Worm (Caenorhabditis elegans) whole organism, L1 larva: Measurements from ENCODE around the gene cul-2.
A peak's percentile ranks its signal among the peaks of the same experiment; 100 is the strongest.

Source experiments
- C16A3.4 ChIP-seq: fragments of 150-350 bp; optimal IDR thresholded peaks from 2 replicates; lab custom pipeline; 2014; ENCODE audit warnings: missing biosample characterization, missing genetic modification characterization
- F16B12.6 ChIP-seq: fragments of 150-350 bp; optimal IDR thresholded peaks from 2 replicates; lab custom pipeline; 2014; ENCODE audit warnings: missing biosample characterization, missing genetic modification characterization
- Y116A8C.19 ChIP-seq: sonication (generic microtip); optimal IDR thresholded peaks from 2 replicates; lab custom pipeline; 2016; ENCODE audit warnings: missing compliant biosample characterization, missing genetic modification characterization, borderline replicate concordance
- alr-1 ChIP-seq: fragments of 200-800 bp; sonication (Bioruptor generic); optimal IDR thresholded peaks from 2 replicates; lab custom pipeline; 2018; ENCODE audit warnings: borderline replicate concordance, mild to moderate bottlenecking, missing genetic modification characterization, missing compliant biosample characterization
- ama-1 ChIP-seq: fragments of 150-350 bp; optimal IDR thresholded peaks from 2 replicates; lab custom pipeline; 2014
- blmp-1 ChIP-seq: fragments of 150-350 bp; optimal IDR thresholded peaks from 2 replicates; lab custom pipeline; 2014; ENCODE audit warnings: missing biosample characterization, missing genetic modification characterization
- ceh-82 ChIP-seq, 3 experiments: fragments of 150-350 bp in 1 of 3; sonication (generic microtip) in 2 of 3; optimal IDR thresholded peaks; 2 replicates each; lab custom pipeline; 2014 to 2017; ENCODE audit warnings: missing biosample characterization in 3 of 3, missing genetic modification characterization in 3 of 3
- ceh-90 ChIP-seq: sonication (generic microtip); optimal IDR thresholded peaks from 2 replicates; lab custom pipeline; 2016; ENCODE audit warnings: missing genetic modification characterization, missing compliant biosample characterization
- dpl-1 ChIP-seq, 3 experiments: fragments of 150-350 bp in 2 of 3; sonication (generic microtip) in 1 of 3; optimal IDR thresholded peaks; 2 replicates each; lab custom pipeline; 2014 to 2017; ENCODE audit warnings: missing biosample characterization in 3 of 3, missing genetic modification characterization in 3 of 3, missing genetic modification reagents in 3 of 3
- dsc-1 ChIP-seq: sonication (generic microtip); optimal IDR thresholded peaks from 2 replicates; lab custom pipeline; 2016; ENCODE audit warnings: mild to moderate bottlenecking, missing genetic modification characterization, missing compliant biosample characterization
- efl-1 ChIP-seq, 4 experiments: fragments of 150-350 bp; optimal IDR thresholded peaks in 3 of 4; peaks in 1 of 4; 1 replicate in 1 of 4; 2 replicates in 3 of 4; lab custom pipeline; 2014; ENCODE audit warnings: missing biosample characterization in 2 of 4, missing genetic modification characterization in 2 of 4, missing genetic modification reagents in 2 of 4
- egl-27 ChIP-seq, 2 experiments: fragments of 150-350 bp in 1 of 2; sonication (generic microtip); optimal IDR thresholded peaks; 3 replicates each; lab custom pipeline; 2017 to 2018; ENCODE audit warnings: missing biosample characterization in 2 of 2, missing genetic modification characterization in 2 of 2, missing genetic modification reagents in 2 of 2
- elt-3 ChIP-seq, 6 experiments: fragments of 150-350 bp in 1 of 6; sonication (generic microtip); optimal IDR thresholded peaks; 2 replicates each; lab custom pipeline; 2017 to 2018; ENCODE audit warnings: missing biosample characterization in 6 of 6, missing genetic modification characterization in 6 of 6, inconsistent platforms in 1 of 6
- ets-5 ChIP-seq: fragments of 200-800 bp; sonication (Bioruptor generic); IDR thresholded peaks from 2 replicates; pipeline ENCODE4 v1.3.6; 2022; ENCODE audit warnings: missing genetic modification characterization, missing compliant biosample characterization
- fkh-10 ChIP-seq: sonication (generic microtip); optimal IDR thresholded peaks from 2 replicates; lab custom pipeline; 2017; ENCODE audit warnings: missing biosample characterization, missing genetic modification reagents, missing genetic modification characterization
- fkh-4 ChIP-seq: sonication (generic microtip); optimal IDR thresholded peaks from 2 replicates; lab custom pipeline; 2016; ENCODE audit warnings: missing compliant biosample characterization, missing genetic modification characterization, borderline replicate concordance
- grh-1 ChIP-seq: fragments of 200-800 bp; sonication (Bioruptor generic); IDR thresholded peaks from 2 replicates; pipeline ENCODE4 v1.3.6; 2022; ENCODE audit warnings: missing genetic modification reagents, missing genetic modification characterization, missing compliant biosample characterization
- hpl-2 ChIP-seq: fragments of 150-350 bp; optimal IDR thresholded peaks from 2 replicates; lab custom pipeline; 2014; ENCODE audit warnings: missing biosample characterization, missing genetic modification reagents, missing genetic modification characterization
- lin-14 ChIP-seq: fragments of 200-800 bp; sonication (Bioruptor generic); optimal IDR thresholded peaks from 2 replicates; lab custom pipeline; 2018; ENCODE audit warnings: mild to moderate bottlenecking, missing genetic modification characterization, moderate library complexity, missing compliant biosample characterization
- lin-15B ChIP-seq: fragments of 150-350 bp; sonication (generic microtip); optimal IDR thresholded peaks from 3 replicates; lab custom pipeline; 2014; ENCODE audit warnings: missing biosample characterization, missing genetic modification characterization
- lin-35 ChIP-seq, 2 experiments: fragments of 150-350 bp; optimal IDR thresholded peaks; 2 replicates each; lab custom pipeline; 2014; ENCODE audit warnings: missing biosample characterization in 2 of 2, missing genetic modification characterization in 2 of 2, missing genetic modification reagents in 2 of 2
- lin-39 ChIP-seq: fragments of 150-350 bp; optimal IDR thresholded peaks from 2 replicates; lab custom pipeline; 2014; ENCODE audit warnings: missing biosample characterization, missing genetic modification reagents, missing genetic modification characterization
- lir-3 ChIP-seq: sonication (generic microtip); optimal IDR thresholded peaks from 2 replicates; lab custom pipeline; 2016; ENCODE audit warnings: mild to moderate bottlenecking, missing genetic modification characterization, moderate library complexity, missing compliant biosample characterization; ENCODE audit not compliant: poor library complexity
- lsy-2 ChIP-seq, 2 experiments: fragments of 150-350 bp; optimal IDR thresholded peaks; 2 replicates each; lab custom pipeline; 2014; ENCODE audit warnings: missing biosample characterization in 2 of 2, missing genetic modification characterization in 2 of 2
- mab-9 ChIP-seq: fragments of 200-800 bp; sonication (Bioruptor generic); IDR thresholded peaks from 2 replicates; pipeline ENCODE4 v1.3.6; 2022; ENCODE audit warnings: missing genetic modification reagents, missing genetic modification characterization, missing compliant biosample characterization
- mep-1 ChIP-seq: fragments of 150-350 bp; optimal IDR thresholded peaks from 2 replicates; lab custom pipeline; 2014; ENCODE audit warnings: missing biosample characterization, missing genetic modification characterization
- nhr-11 ChIP-seq: fragments of 150-350 bp; optimal IDR thresholded peaks from 2 replicates; lab custom pipeline; 2014; ENCODE audit warnings: missing biosample characterization, missing genetic modification characterization
- nhr-19 ChIP-seq: fragments of 200-800 bp; sonication (Bioruptor generic); conservative IDR thresholded peaks from 2 replicates; pipeline ENCODE4 v1.3.6; 2022; ENCODE audit warnings: missing genetic modification characterization, missing compliant biosample characterization
- nhr-20 ChIP-seq: sonication (generic microtip); optimal IDR thresholded peaks from 2 replicates; lab custom pipeline; 2016; ENCODE audit warnings: mild to moderate bottlenecking, missing genetic modification characterization, missing compliant biosample characterization
- nhr-28 ChIP-seq: fragments of 150-350 bp; optimal IDR thresholded peaks from 2 replicates; lab custom pipeline; 2014; ENCODE audit warnings: missing biosample characterization, missing genetic modification characterization
- nhr-47 ChIP-seq: sonication (generic microtip); optimal IDR thresholded peaks from 2 replicates; lab custom pipeline; 2016; ENCODE audit warnings: mild to moderate bottlenecking, missing genetic modification characterization, moderate library complexity, missing compliant biosample characterization
- nhr-71 ChIP-seq: sonication (generic microtip); optimal IDR thresholded peaks from 2 replicates; lab custom pipeline; 2016; ENCODE audit warnings: mild to moderate bottlenecking, missing genetic modification characterization, moderate library complexity, missing compliant biosample characterization
- nhr-77 ChIP-seq: fragments of 150-350 bp; optimal IDR thresholded peaks from 2 replicates; lab custom pipeline; 2014; ENCODE audit warnings: missing biosample characterization, missing genetic modification characterization
- nhr-85 ChIP-seq: sonication (generic microtip); peaks from one replicate; lab custom pipeline; 2016; ENCODE audit warnings: missing genetic modification characterization, inconsistent platforms, missing compliant biosample characterization
- nhr-90 ChIP-seq: sonication (generic microtip); optimal IDR thresholded peaks from 2 replicates; lab custom pipeline; 2016; ENCODE audit warnings: mild to moderate bottlenecking, missing genetic modification characterization, missing compliant biosample characterization; ENCODE audit not compliant: poor library complexity
- pag-3 ChIP-seq: sonication (generic microtip); optimal IDR thresholded peaks from 2 replicates; lab custom pipeline; 2017; ENCODE audit warnings: missing genetic modification characterization, mild to moderate bottlenecking, missing compliant biosample characterization, antibody characterized with exemption, borderline replicate concordance; ENCODE audit not compliant: insufficient read depth
- pax-3 ChIP-seq: fragments of 200-800 bp; sonication (Bioruptor generic); optimal IDR thresholded peaks from 2 replicates; lab custom pipeline; 2018; ENCODE audit warnings: mild to moderate bottlenecking, missing genetic modification characterization, moderate library complexity, missing compliant biosample characterization
- rnt-1 ChIP-seq: sonication (generic microtip); optimal IDR thresholded peaks from 2 replicates; lab custom pipeline; 2016; ENCODE audit warnings: mild to moderate bottlenecking, missing genetic modification characterization, moderate library complexity, missing compliant biosample characterization
- snpc-4 ChIP-seq: fragments of 150-350 bp; optimal IDR thresholded peaks from 2 replicates; lab custom pipeline; 2014; ENCODE audit warnings: missing biosample characterization, missing genetic modification characterization
- snu-23 ChIP-seq: sonication (generic microtip); optimal IDR thresholded peaks from 2 replicates; lab custom pipeline; 2016; ENCODE audit warnings: missing genetic modification characterization, missing compliant biosample characterization
- sox-4 ChIP-seq: sonication (generic microtip); optimal IDR thresholded peaks from 2 replicates; lab custom pipeline; 2016; ENCODE audit warnings: missing genetic modification characterization, missing compliant biosample characterization
- tbx-2 ChIP-seq: sonication (generic microtip); optimal IDR thresholded peaks from 2 replicates; lab custom pipeline; 2016; ENCODE audit warnings: missing genetic modification characterization, missing compliant biosample characterization
- unc-130 ChIP-seq: fragments of 150-350 bp; optimal IDR thresholded peaks from 2 replicates; lab custom pipeline; 2017; ENCODE audit warnings: missing biosample characterization, missing genetic modification characterization, inconsistent platforms
- unc-62 ChIP-seq: fragments of 150-350 bp; optimal IDR thresholded peaks from 2 replicates; lab custom pipeline; 2014; ENCODE audit warnings: missing biosample characterization, missing genetic modification reagents, missing genetic modification characterization
- unc-86 ChIP-seq: sonication (generic microtip); optimal IDR thresholded peaks from 2 replicates; lab custom pipeline; 2016; ENCODE audit warnings: missing genetic modification characterization, missing compliant biosample characterization
- vab-15 ChIP-seq: sonication (generic microtip); optimal IDR thresholded peaks from 2 replicates; lab custom pipeline; 2017; ENCODE audit warnings: missing genotype, mild to moderate bottlenecking, missing genetic modification characterization, missing compliant biosample characterization
- xbp-1 ChIP-seq: sonication (generic microtip); optimal IDR thresholded peaks from 2 replicates; lab custom pipeline; 2016; ENCODE audit warnings: missing genetic modification characterization, missing compliant biosample characterization
- ztf-11 ChIP-seq, 2 experiments: sonication (generic microtip); optimal IDR thresholded peaks; 2 replicates each; lab custom pipeline; 2016 to 2017; ENCODE audit warnings: missing genetic modification characterization in 2 of 2, missing biosample characterization in 1 of 2, missing compliant biosample characterization in 1 of 2
- ztf-4 ChIP-seq: fragments of 150-350 bp; optimal IDR thresholded peaks from 2 replicates; lab custom pipeline; 2014; ENCODE audit warnings: missing biosample characterization, missing genetic modification characterization

The cul-2 gene

ce11 chrIII:13710666-13711065 is 23.6 kb downstream of the cul-2 start:
- TF ChIP-seq nhr-19 (no peak), mab-9 (GFP tag; lab: Robert Waterston, UW) (no peak), vab-15 (tag; lab: Kevin White, UChicago) (peak; percentile 30), unc-86 (tag; lab: Kevin White, UChicago) (no peak), blmp-1 (tag; lab: Kevin White, UChicago) (peak; percentile 49), tbx-2 (tag; lab: Kevin White, UChicago) (peak; percentile 16), lin-39 (tag; lab: Kevin White, UChicago) (no peak), nhr-47 (tag; lab: Kevin White, UChicago) (no peak), nhr-71 (peak; percentile 36), nhr-20 (tag; lab: Kevin White, UChicago) (peak; percentile 14), lin-14 (GFP tag; lab: Kevin White, UChicago) (peak; percentile 44), ztf-11 (tag; optimal IDR thresholded peaks at IDR 0.05; lab: Kevin White, UChicago) (no peak), snu-23 (GFP tag; lab: Kevin White, UChicago) (peak; percentile 44), ceh-82 (tag; optimal IDR thresholded peaks at IDR 0.05; lab: Kevin White, UChicago) (no peak), snpc-4 (no peak), elt-3 (tag; optimal IDR thresholded peaks at IDR 0.05; lab: Kevin White, UChicago) (peak in 2 of 6 experiments; percentile 10 to 20), dpl-1 (GFP tag; optimal IDR thresholded peaks at IDR 0.05; lab: Kevin White, UChicago) (no peak), lir-3 (tag; lab: Kevin White, UChicago) (no peak), unc-62 (GFP tag; lab: Kevin White, UChicago) (no peak), egl-27 (tag; optimal IDR thresholded peaks at IDR 0.05; lab: Kevin White, UChicago) (no peak), nhr-85 (tag; lab: Kevin White, UChicago) (peak; percentile 85), Y116A8C.19 (no peak), nhr-77 (tag; lab: Kevin White, UChicago) (no peak), pag-3 (tag; lab: Kevin White, UChicago) (no peak), F16B12.6 (tag; lab: Kevin White, UChicago) (no peak), lin-35 (GFP tag; optimal IDR thresholded peaks at IDR 0.05; lab: Kevin White, UChicago) (peak in 1 of 2 experiments; percentile 35), grh-1 (GFP tag; lab: Robert Waterston, UW) (peak; percentile 30; the same call in 1 of the 2 replicates), ama-1 (lab: Kevin White, UChicago) (no peak), hpl-2 (GFP tag; lab: Kevin White, UChicago) (no peak), efl-1 (optimal IDR thresholded peaks at IDR 0.05; lab: Kevin White, UChicago) (no peak), efl-1 (GFP tag; optimal IDR thresholded peaks at IDR 0.05 in 1 of 2; lab: Kevin White, UChicago) (no peak), nhr-28 (tag; lab: Kevin White, UChicago) (no peak), nhr-90 (tag; lab: Kevin White, UChicago) (peak; percentile 39), fkh-4 (tag; lab: Kevin White, UChicago) (no peak), ceh-90 (no peak), ets-5 (GFP tag; lab: Robert Waterston, UW) (no peak), sox-4 (no peak), lsy-2 (tag; optimal IDR thresholded peaks at IDR 0.05; lab: Kevin White, UChicago) (peak in 1 of 2 experiments; percentile 8), mep-1 (tag; lab: Kevin White, UChicago) (peak; percentile 28), dsc-1 (tag; lab: Kevin White, UChicago) (no peak)

ce11 chrIII:13712854-13713293 is 25.8 kb downstream of the cul-2 start:
- peak in 1 of 2 experiments; percentile 12 for TF ChIP-seq lin-35 (GFP tag; optimal IDR thresholded peaks at IDR 0.05; lab: Kevin White, UChicago)
- TF ChIP-seq fkh-4 (tag; lab: Kevin White, UChicago): no peak
- TF ChIP-seq Y116A8C.19: no peak
- TF ChIP-seq ztf-11 (tag; optimal IDR thresholded peaks at IDR 0.05; lab: Kevin White, UChicago): peak in 1 of 2 experiments; percentile 21
- peak; percentile 17 for TF ChIP-seq tbx-2 (tag; lab: Kevin White, UChicago)
- TF ChIP-seq xbp-1 (tag; lab: Kevin White, UChicago): peak; percentile 0
- TF ChIP-seq sox-4: no peak
- no peak for TF ChIP-seq nhr-11
- peak; percentile 63 for TF ChIP-seq nhr-71
- TF ChIP-seq lin-14 (GFP tag; lab: Kevin White, UChicago): peak; percentile 82
- no peak for TF ChIP-seq C16A3.4
- TF ChIP-seq unc-130: peak; percentile 25
- TF ChIP-seq pax-3 (tag; lab: Kevin White, UChicago): no peak
- TF ChIP-seq alr-1 (tag; lab: Kevin White, UChicago): no peak
- TF ChIP-seq lin-15B (tag; lab: Kevin White, UChicago): no peak
- peak; percentile 38 for TF ChIP-seq rnt-1 (tag; lab: Kevin White, UChicago)
- TF ChIP-seq fkh-10 (GFP tag; lab: Kevin White, UChicago): peak; percentile 50
- peak; percentile 7 for TF ChIP-seq ztf-4 (tag; lab: Kevin White, UChicago)
- peak; percentile 62 for TF ChIP-seq nhr-47 (tag; lab: Kevin White, UChicago)
- peak; percentile 6 for TF ChIP-seq nhr-20 (tag; lab: Kevin White, UChicago)
- peak; percentile 55 for TF ChIP-seq unc-86 (tag; lab: Kevin White, UChicago)
